Fruit fly (Drosophila melanogaster) whole organism, wandering third instar larva: ENCODE data around the gene Vha13.
A peak's percentile ranks its signal among the peaks of the same experiment; 100 is the strongest.

Experiments used
- Abd-B ChIP-seq: fragments of >200 bp; optimal IDR thresholded peaks from 2 replicates; lab custom pipeline; 2017; ENCODE audit warnings: missing biosample characterization, missing genetic modification characterization
- CG32264 ChIP-seq: fragments of 200-800 bp; sonication (Bioruptor generic); optimal IDR thresholded peaks from 2 replicates; lab custom pipeline; 2016; ENCODE audit warnings: missing biosample characterization, missing genetic modification characterization
- CrebA ChIP-seq: fragments of 200-800 bp; sonication (Bioruptor generic); optimal IDR thresholded peaks from 2 replicates; lab custom pipeline; 2016; ENCODE audit warnings: missing biosample characterization, mild to moderate bottlenecking, missing genetic modification characterization, borderline replicate concordance
- Hr78 ChIP-seq: fragments of >200 bp; optimal IDR thresholded peaks from 2 replicates; lab custom pipeline; 2017; ENCODE audit warnings: missing biosample characterization, missing genetic modification characterization
- Hr83 ChIP-seq: fragments of 200-300 bp; sonication (Bioruptor generic); optimal IDR thresholded peaks from 2 replicates; lab custom pipeline; 2016; ENCODE audit warnings: missing biosample characterization, mild to moderate bottlenecking, missing genetic modification characterization, moderate library complexity; ENCODE audit not compliant: poor library complexity, severe bottlenecking
- Jra ChIP-seq: sonication (Bioruptor generic); optimal IDR thresholded peaks from 2 replicates; lab custom pipeline; 2016; ENCODE audit warnings: missing biosample characterization, missing genetic modification characterization
- Rel ChIP-seq, 2 experiments: fragments of 200-800 bp; sonication (Bioruptor generic) in 1 of 2; optimal IDR thresholded peaks; 2 replicates in 1 of 2; 3 replicates in 1 of 2; lab custom pipeline; 2016 to 2019; ENCODE audit warnings: mild to moderate bottlenecking in 2 of 2, missing biosample characterization in 2 of 2, missing genetic modification characterization in 2 of 2, moderate library complexity in 1 of 2
- brk ChIP-seq: fragments of 200-800 bp; sonication (Bioruptor generic); optimal IDR thresholded peaks from 2 replicates; lab custom pipeline; 2016; ENCODE audit warnings: missing biosample characterization, mild to moderate bottlenecking, missing genetic modification characterization
- fru ChIP-seq: fragments of 200-800 bp; sonication (Bioruptor generic); optimal IDR thresholded peaks from 3 replicates; lab custom pipeline; 2016; ENCODE audit warnings: missing biosample characterization, mild to moderate bottlenecking, missing genetic modification characterization
- pan ChIP-seq: fragments of >200 bp; optimal IDR thresholded peaks from 2 replicates; lab custom pipeline; 2017
- psq ChIP-seq: fragments of 200-800 bp; sonication (Bioruptor generic); optimal IDR thresholded peaks from 3 replicates; lab custom pipeline; 2017; ENCODE audit warnings: missing biosample characterization, mild to moderate bottlenecking, missing genetic modification characterization, moderate library complexity

DNA sequence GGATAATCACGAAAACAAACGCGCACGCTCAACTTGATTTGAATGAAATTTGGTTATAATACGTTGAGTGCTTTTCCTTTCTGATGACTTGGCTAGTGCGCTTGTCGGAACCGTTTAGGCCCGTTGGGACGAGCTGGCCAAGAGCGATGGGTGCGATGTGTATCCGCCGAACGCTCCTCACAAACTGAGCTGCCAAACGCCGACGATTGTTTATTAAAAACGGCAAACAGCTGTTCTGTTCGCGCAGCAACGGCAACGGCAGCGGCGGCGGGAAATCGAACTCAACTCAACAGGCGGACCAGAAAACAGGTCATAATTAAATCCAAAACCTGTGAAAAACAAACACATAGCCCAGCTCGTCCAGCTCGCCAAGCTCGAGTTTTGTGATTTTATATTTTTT, 23.2 kb downstream of the Vha13 start:
- TF ChIP-seq Rel (GFP tag; optimal IDR thresholded peaks at IDR 0.05; lab: Kevin White, UChicago) (no peak), Rel (tag; optimal IDR thresholded peaks at IDR 0.05; lab: Kevin White, UChicago) (peak; percentile 4), psq (no peak), CG32264 (no peak), Jra (GFP tag; lab: Kevin White, UChicago) (no peak), pan (lab: Kevin White, UChicago) (no peak), Abd-B (no peak), fru (GFP tag; lab: Kevin White, UChicago) (no peak), Hr78 (GFP tag; lab: Kevin White, UChicago) (no peak), Hr83 (GFP tag; lab: Kevin White, UChicago) (no peak), brk (GFP tag; lab: Kevin White, UChicago) (no peak), CrebA (GFP tag; lab: Kevin White, UChicago) (no peak)
